Worm (Caenorhabditis elegans): ENCODE measurements around the gene dap-3.

Gene dap-3

ce11 chrII:10553377-10554045 is 27.4 kb upstream of the dap-3 start:
- TF ChIP-seq ama-1 (optimal IDR thresholded peaks at IDR 0.05), result no peak
- TF ChIP-seq flt-1 (GFP tag; IDR thresholded peaks at IDR 0.05), result no peak
- no peak for TF ChIP-seq ceh-13 (GFP tag; optimal IDR thresholded peaks at IDR 0.05)

ce11 chrII:10554046-10554399 is 26.9 kb upstream of the dap-3 start:
- TF ChIP-seq sea-1 (GFP tag; conservative IDR thresholded peaks at IDR 0.05) (no peak), tbx-37 (GFP tag; conservative IDR thresholded peaks at IDR 0.05) (no peak), ceh-36 (tag; optimal IDR thresholded peaks at IDR 0.05) (no peak), tra-4 (tag; optimal IDR thresholded peaks at IDR 0.05) (no peak), hmg-4 (GFP tag; optimal IDR thresholded peaks at IDR 0.05) (no peak), tbx-11 (GFP tag; IDR thresholded peaks at IDR 0.05) (no peak), B0310.2 (tag; optimal IDR thresholded peaks at IDR 0.05) (no peak), flt-1 (GFP tag; IDR thresholded peaks at IDR 0.05) (no peak), hnd-1 (tag; optimal IDR thresholded peaks at IDR 0.05) (no peak), pes-1 (GFP tag; IDR thresholded peaks at IDR 0.05) (no peak), hmbx-1 (tag; optimal IDR thresholded peaks at IDR 0.05) (no peak), F13C5.2 (tag; optimal IDR thresholded peaks at IDR 0.05) (no peak), ama-1 (optimal IDR thresholded peaks at IDR 0.05) (no peak)

- TF ChIP-seq pes-1 (GFP tag; IDR thresholded peaks at IDR 0.05) (no peak), sea-1 (GFP tag; conservative IDR thresholded peaks at IDR 0.05) (no peak), tbx-11 (GFP tag; IDR thresholded peaks at IDR 0.05) (no peak), hmbx-1 (tag; optimal IDR thresholded peaks at IDR 0.05) (no peak), B0310.2 (tag; optimal IDR thresholded peaks at IDR 0.05) (no peak), ceh-36 (tag; optimal IDR thresholded peaks at IDR 0.05) (no peak), aly-1 (tag; optimal IDR thresholded peaks at IDR 0.05) (no peak), flt-1 (GFP tag; IDR thresholded peaks at IDR 0.05) (no peak), ama-1 (optimal IDR thresholded peaks at IDR 0.05) (no peak), scrt-1 (GFP tag; IDR thresholded peaks at IDR 0.05) (no peak), F13C5.2 (tag; optimal IDR thresholded peaks at IDR 0.05) (no peak), tbx-37 (GFP tag; conservative IDR thresholded peaks at IDR 0.05) (no peak), ets-7 (tag; optimal IDR thresholded peaks at IDR 0.05) (no peak), hnd-1 (tag; optimal IDR thresholded peaks at IDR 0.05) (no peak), hmg-4 (GFP tag; optimal IDR thresholded peaks at IDR 0.05) (no peak), tra-4 (tag; optimal IDR thresholded peaks at IDR 0.05) (no peak)
Measured at ce11 chrII:10554972-10555371, 26.0 kb upstream of the dap-3 start, which contains the start of gene mnk-1. Gene mnk-1 (minus strand): TSS chrII:10555044.

ce11 chrII:10555484-10556075 is 25.4 kb upstream of the dap-3 start:
- TF ChIP-seq tra-4 (tag; optimal IDR thresholded peaks at IDR 0.05) (no peak), scrt-1 (GFP tag; IDR thresholded peaks at IDR 0.05) (no peak)

- TF ChIP-seq hmbx-1 (tag; optimal IDR thresholded peaks at IDR 0.05) (no peak), tbx-11 (GFP tag; IDR thresholded peaks at IDR 0.05) (no peak), sea-1 (GFP tag; conservative IDR thresholded peaks at IDR 0.05) (no peak), hnd-1 (tag; optimal IDR thresholded peaks at IDR 0.05) (no peak), tbx-37 (GFP tag; conservative IDR thresholded peaks at IDR 0.05) (no peak), flt-1 (GFP tag; IDR thresholded peaks at IDR 0.05) (no peak), ceh-13 (GFP tag; optimal IDR thresholded peaks at IDR 0.05) (no peak), ceh-36 (tag; optimal IDR thresholded peaks at IDR 0.05) (no peak), hmg-4 (GFP tag; optimal IDR thresholded peaks at IDR 0.05) (no peak), aly-1 (tag; optimal IDR thresholded peaks at IDR 0.05) (no peak), ama-1 (optimal IDR thresholded peaks at IDR 0.05) (no peak), F13C5.2 (tag; optimal IDR thresholded peaks at IDR 0.05) (no peak)
Measured at ce11 chrII:10556550-10557205, 24.3 kb upstream of the dap-3 start.

- TF ChIP-seq F13C5.2 (tag; optimal IDR thresholded peaks at IDR 0.05) (no peak), ceh-36 (tag; optimal IDR thresholded peaks at IDR 0.05) (no peak), hmg-4 (GFP tag; optimal IDR thresholded peaks at IDR 0.05) (no peak), ama-1 (optimal IDR thresholded peaks at IDR 0.05) (no peak), sea-1 (GFP tag; conservative IDR thresholded peaks at IDR 0.05) (no peak), hmbx-1 (tag; optimal IDR thresholded peaks at IDR 0.05) (no peak), tbx-37 (GFP tag; conservative IDR thresholded peaks at IDR 0.05) (no peak), B0310.2 (tag; optimal IDR thresholded peaks at IDR 0.05) (no peak), pes-1 (GFP tag; IDR thresholded peaks at IDR 0.05) (no peak), aly-1 (tag; optimal IDR thresholded peaks at IDR 0.05) (no peak), flt-1 (GFP tag; IDR thresholded peaks at IDR 0.05) (no peak), scrt-1 (GFP tag; IDR thresholded peaks at IDR 0.05) (no peak), hnd-1 (tag; optimal IDR thresholded peaks at IDR 0.05) (no peak)
Measured at ce11 chrII:10557206-10557574, 23.7 kb upstream of the dap-3 start.

ce11 chrII:10558345-10558744 is 22.6 kb upstream of the dap-3 start:
- TF ChIP-seq pes-1 (GFP tag; IDR thresholded peaks at IDR 0.05), result no peak
- TF ChIP-seq B0310.2 (tag; optimal IDR thresholded peaks at IDR 0.05), result no peak
- TF ChIP-seq ama-1 (optimal IDR thresholded peaks at IDR 0.05), result no peak
- no peak for TF ChIP-seq scrt-1 (GFP tag; IDR thresholded peaks at IDR 0.05)
- TF ChIP-seq sea-1 (GFP tag; conservative IDR thresholded peaks at IDR 0.05), result no peak
- TF ChIP-seq aly-1 (tag; optimal IDR thresholded peaks at IDR 0.05), result no peak

- TF ChIP-seq F13C5.2 (tag; optimal IDR thresholded peaks at IDR 0.05) (no peak), flt-1 (GFP tag; IDR thresholded peaks at IDR 0.05) (no peak), hnd-1 (tag; optimal IDR thresholded peaks at IDR 0.05) (no peak), ceh-13 (GFP tag; optimal IDR thresholded peaks at IDR 0.05) (no peak), hmg-4 (GFP tag; optimal IDR thresholded peaks at IDR 0.05) (no peak), tbx-37 (GFP tag; conservative IDR thresholded peaks at IDR 0.05) (no peak), hmbx-1 (tag; optimal IDR thresholded peaks at IDR 0.05) (no peak), scrt-1 (GFP tag; IDR thresholded peaks at IDR 0.05) (no peak), B0310.2 (tag; optimal IDR thresholded peaks at IDR 0.05) (no peak), aly-1 (tag; optimal IDR thresholded peaks at IDR 0.05) (no peak), ceh-36 (tag; optimal IDR thresholded peaks at IDR 0.05) (no peak), ets-7 (tag; optimal IDR thresholded peaks at IDR 0.05) (no peak)
Measured at ce11 chrII:10558962-10559415, 21.9 kb upstream of the dap-3 start.
